Fruit fly (Drosophila melanogaster) whole organism, embryonic: ENCODE data around the gene Csk.

Experiments used
- CG10462 ChIP-seq: fragments of 200-800 bp; sonication (Bioruptor generic); optimal IDR thresholded peaks from 2 replicates; lab custom pipeline; 2016; ENCODE audit warnings: missing biosample characterization, missing genetic modification characterization
- CG10979 ChIP-seq: fragments of 200-800 bp; sonication (Bioruptor generic); optimal IDR thresholded peaks from 2 replicates; lab custom pipeline; 2018; ENCODE audit warnings: missing biosample characterization, mild to moderate bottlenecking, missing genetic modification characterization, moderate library complexity
- CG11247 ChIP-seq: fragments of 200-800 bp; sonication (Bioruptor generic); IDR thresholded peaks from 2 replicates; pipeline ENCODE4 v1.3.6; 2022; ENCODE audit warnings: missing biosample characterization, missing genetic modification characterization
- CG12219 ChIP-seq: fragments of 200-800 bp; sonication (Bioruptor generic); optimal IDR thresholded peaks from 3 replicates; lab custom pipeline; 2018; ENCODE audit warnings: missing biosample characterization, mild to moderate bottlenecking, missing genetic modification characterization
- CG13424 ChIP-seq: fragments of 200-800 bp; sonication (Bioruptor generic); optimal IDR thresholded peaks from 2 replicates; lab custom pipeline; 2019; ENCODE audit warnings: missing biosample characterization, mild to moderate bottlenecking, missing genetic modification characterization, moderate library complexity
- CG15601 ChIP-seq: fragments of 200-800 bp; sonication (Bioruptor generic); optimal IDR thresholded peaks from 3 replicates; lab custom pipeline; 2019; ENCODE audit warnings: missing biosample characterization, mild to moderate bottlenecking, missing genetic modification characterization, moderate library complexity
- CG16779 ChIP-seq: fragments of 200-800 bp; sonication (Bioruptor generic); IDR thresholded peaks from 2 replicates; pipeline ENCODE4 v1.3.6; 2022; ENCODE audit warnings: missing biosample characterization, missing genetic modification characterization
- CG17328 ChIP-seq: fragments of 200-800 bp; sonication (Bioruptor generic); IDR thresholded peaks from 2 replicates; pipeline ENCODE4 v1.3.6; 2022; ENCODE audit warnings: missing biosample characterization, missing genetic modification characterization
- CG17359 ChIP-seq: fragments of 200-800 bp; sonication (Bioruptor generic); optimal IDR thresholded peaks from 3 replicates; lab custom pipeline; 2018; ENCODE audit warnings: missing biosample characterization, mild to moderate bottlenecking, missing genetic modification characterization, moderate library complexity
- CG17361 ChIP-seq: fragments of 200-800 bp; sonication (Bioruptor generic); IDR thresholded peaks from 3 replicates; pipeline ENCODE4 v1.3.6; 2022; ENCODE audit warnings: missing biosample characterization, missing genetic modification characterization
- CG17912 ChIP-seq: fragments of 200-800 bp; sonication (Bioruptor generic); optimal IDR thresholded peaks from 2 replicates; lab custom pipeline; 2018; ENCODE audit warnings: missing biosample characterization, mild to moderate bottlenecking, missing genetic modification characterization
- CG1832 ChIP-seq: fragments of 200-800 bp; sonication (Bioruptor generic); optimal IDR thresholded peaks from 2 replicates; lab custom pipeline; 2017; ENCODE audit warnings: missing biosample characterization, mild to moderate bottlenecking, missing genetic modification characterization, inconsistent platforms
- CG18599 ChIP-seq: fragments of 200-800 bp; sonication (Bioruptor generic); optimal IDR thresholded peaks from 3 replicates; lab custom pipeline; 2017; ENCODE audit warnings: missing biosample characterization, missing genetic modification characterization, mild to moderate bottlenecking, moderate library complexity, missing genetic modification reagents
- CG2712 ChIP-seq: fragments of 200-800 bp; optimal IDR thresholded peaks from 3 replicates; lab custom pipeline; 2019; ENCODE audit warnings: missing biosample characterization, mild to moderate bottlenecking, missing genetic modification characterization, moderate library complexity
- CG2875 ChIP-seq: fragments of 200-800 bp; sonication (Bioruptor generic); optimal IDR thresholded peaks from 2 replicates; lab custom pipeline; 2017; ENCODE audit warnings: missing biosample characterization, mild to moderate bottlenecking, missing genetic modification characterization, missing genetic modification reagents
- CG4282 ChIP-seq: fragments of 200-800 bp; sonication (Bioruptor generic); optimal IDR thresholded peaks from 2 replicates; lab custom pipeline; 2016; ENCODE audit warnings: missing biosample characterization, missing genetic modification characterization
- CG4424 ChIP-seq: fragments of 200-800 bp; sonication (Bioruptor generic); optimal IDR thresholded peaks from 3 replicates; lab custom pipeline; 2016; ENCODE audit warnings: missing biosample characterization, missing genetic modification characterization
- CG6689 ChIP-seq: fragments of 200-800 bp; sonication (Bioruptor generic); IDR thresholded peaks from 2 replicates; pipeline ENCODE4 v1.3.6; 2022; ENCODE audit warnings: missing biosample characterization, missing genetic modification characterization
- CG7556 ChIP-seq: fragments of 200-800 bp; sonication (Bioruptor generic); optimal IDR thresholded peaks from 2 replicates; lab custom pipeline; 2017; ENCODE audit warnings: missing biosample characterization, mild to moderate bottlenecking, missing genetic modification characterization
- CG7839 ChIP-seq: fragments of 200-800 bp; sonication (Bioruptor generic); optimal IDR thresholded peaks from 3 replicates; lab custom pipeline; 2018; ENCODE audit warnings: missing biosample characterization, mild to moderate bottlenecking, missing genetic modification characterization, moderate library complexity
- HLH4C ChIP-seq: fragments of 200-800 bp; sonication (Bioruptor generic); IDR thresholded peaks from 3 replicates; pipeline ENCODE4 v1.3.6; 2022; ENCODE audit warnings: missing biosample characterization, missing genetic modification characterization; ENCODE audit not compliant: partially characterized antibody
- Hmr ChIP-seq: fragments of 200-800 bp; sonication (Bioruptor generic); optimal IDR thresholded peaks from 3 replicates; lab custom pipeline; 2017; ENCODE audit warnings: mild to moderate bottlenecking, missing biosample characterization, missing genetic modification reagents, missing genetic modification characterization
- Hr51 ChIP-seq, 2 experiments: fragments of 200-800 bp; sonication (Bioruptor generic); optimal IDR thresholded peaks; 2 replicates in 1 of 2; 3 replicates in 1 of 2; lab custom pipeline; 2016 to 2018; ENCODE audit warnings: missing biosample characterization in 2 of 2, missing genetic modification characterization in 2 of 2, mild to moderate bottlenecking in 1 of 2, moderate library complexity in 1 of 2
- Lim3 ChIP-seq: fragments of 200-800 bp; sonication (Bioruptor generic); IDR thresholded peaks from 2 replicates; pipeline ENCODE4 v1.3.6; 2022; ENCODE audit warnings: missing biosample characterization, missing genetic modification characterization
- Meics ChIP-seq: fragments of 200-800 bp; sonication (Bioruptor generic); optimal IDR thresholded peaks from 2 replicates; lab custom pipeline; 2017; ENCODE audit warnings: missing biosample characterization, mild to moderate bottlenecking, missing genetic modification characterization
- Oli ChIP-seq: fragments of 200-800 bp; sonication (Bioruptor generic); optimal IDR thresholded peaks from 2 replicates; lab custom pipeline; 2018; ENCODE audit warnings: missing biosample characterization, mild to moderate bottlenecking, missing genetic modification characterization, moderate library complexity
- Ssrp ChIP-seq: fragments of 200-800 bp; sonication (Bioruptor generic); optimal IDR thresholded peaks from 2 replicates; lab custom pipeline; 2018; ENCODE audit warnings: missing biosample characterization, mild to moderate bottlenecking, missing genetic modification characterization, moderate library complexity
- Trl ChIP-seq, 3 experiments: fragments of >200 bp in 2 of 3; fragments of 200-800 bp in 1 of 3; sonication (Bioruptor generic) in 1 of 3; optimal IDR thresholded peaks; 2 replicates in 1 of 3; 3 replicates in 2 of 3; lab custom pipeline; 2016 to 2017; ENCODE audit warnings: missing biosample characterization in 1 of 3, missing genetic modification characterization in 1 of 3
- YL-1 ChIP-seq: fragments of 200-800 bp; sonication (Bioruptor generic); optimal IDR thresholded peaks from 3 replicates; lab custom pipeline; 2017; ENCODE audit warnings: missing biosample characterization, mild to moderate bottlenecking, missing genetic modification characterization
- aop ChIP-seq: fragments of 200-800 bp; sonication (Bioruptor generic); IDR thresholded peaks from 2 replicates; pipeline ENCODE4 v1.3.6; 2022; ENCODE audit warnings: missing biosample characterization, missing genetic modification characterization
- bsh ChIP-seq, 2 experiments: fragments of 200-800 bp; sonication (Bioruptor generic); optimal IDR thresholded peaks; 2 replicates each; lab custom pipeline; 2017 to 2018; ENCODE audit warnings: mild to moderate bottlenecking in 2 of 2, missing biosample characterization in 2 of 2, missing genetic modification characterization in 2 of 2, moderate library complexity in 1 of 2
- chinmo ChIP-seq: fragments of 200-800 bp; sonication (Bioruptor generic); IDR thresholded peaks from 4 replicates; pipeline ENCODE4 v1.3.6; 2022; ENCODE audit warnings: missing biosample characterization, missing genetic modification characterization; ENCODE audit not compliant: partially characterized antibody
- en ChIP-seq: fragments of 200-800 bp; sonication (Bioruptor generic); optimal IDR thresholded peaks from 2 replicates; lab custom pipeline; 2016; ENCODE audit warnings: missing biosample characterization, missing genetic modification characterization
- exex ChIP-seq: fragments of 200-800 bp; sonication (Bioruptor generic); optimal IDR thresholded peaks from 4 replicates; lab custom pipeline; 2018; ENCODE audit warnings: missing biosample characterization, mild to moderate bottlenecking, missing genetic modification characterization, moderate library complexity
- gcm2 ChIP-seq: fragments of 200-800 bp; sonication (Bioruptor generic); optimal IDR thresholded peaks from 2 replicates; lab custom pipeline; 2016; ENCODE audit warnings: missing biosample characterization, missing genetic modification characterization
- gem ChIP-seq: fragments of 200-800 bp; sonication (Bioruptor generic); optimal IDR thresholded peaks from 2 replicates; lab custom pipeline; 2019; ENCODE audit warnings: missing biosample characterization, mild to moderate bottlenecking, missing genetic modification characterization, moderate library complexity
- ham ChIP-seq: fragments of 200-800 bp; sonication (Bioruptor generic); IDR thresholded peaks from 2 replicates; pipeline ENCODE4 v1.3.6; 2022; ENCODE audit warnings: missing biosample characterization, missing genetic modification characterization
- hkb ChIP-seq, 2 experiments: fragments of 200-800 bp in 1 of 2; fragments of >200 bp in 1 of 2; sonication (Bioruptor generic) in 1 of 2; IDR thresholded peaks in 1 of 2; optimal IDR thresholded peaks in 1 of 2; 2 replicates each; pipeline versions ENCODE4 v1.3.6 to Lab custom; 2017 to 2022; ENCODE audit warnings: missing biosample characterization in 1 of 2, missing genetic modification characterization in 1 of 2
- lmd ChIP-seq: fragments of 200-800 bp; sonication (Bioruptor generic); IDR thresholded peaks from 2 replicates; pipeline ENCODE4 v1.3.6; 2022; ENCODE audit warnings: missing biosample characterization, missing genetic modification characterization
- lov ChIP-seq, 2 experiments: fragments of 200-800 bp in 1 of 2; fragments of >200 bp in 1 of 2; sonication (Bioruptor generic) in 1 of 2; IDR thresholded peaks in 1 of 2; optimal IDR thresholded peaks in 1 of 2; 2 replicates in 1 of 2; 3 replicates in 1 of 2; pipeline versions ENCODE4 v1.3.6 to Lab custom; 2017 to 2022; ENCODE audit warnings: missing biosample characterization in 1 of 2, missing genetic modification characterization in 1 of 2
- mam ChIP-seq: fragments of 200-800 bp; sonication (Bioruptor generic); optimal IDR thresholded peaks from 3 replicates; lab custom pipeline; 2016; ENCODE audit warnings: missing biosample characterization, missing genetic modification characterization
- org-1 ChIP-seq: fragments of 200-800 bp; sonication (Bioruptor generic); optimal IDR thresholded peaks from 2 replicates; lab custom pipeline; 2017; ENCODE audit warnings: missing biosample characterization, missing genetic modification characterization
- pan ChIP-seq, 4 experiments: fragments of >200 bp in 3 of 4; fragments of 200-800 bp in 1 of 4; sonication (Bioruptor generic) in 1 of 4; optimal IDR thresholded peaks in 3 of 4; IDR thresholded peaks in 1 of 4; 2 replicates each; pipeline versions ENCODE4 v1.3.6 to Lab custom; 2017 to 2022; ENCODE audit warnings: missing biosample characterization in 2 of 4, missing genetic modification characterization in 2 of 4, mixed read lengths in 1 of 4
- sd ChIP-seq: fragments of 200-800 bp; sonication (Bioruptor generic); optimal IDR thresholded peaks from 3 replicates; lab custom pipeline; 2018; ENCODE audit warnings: missing biosample characterization, mild to moderate bottlenecking, missing genetic modification characterization, moderate library complexity
- sens-2 ChIP-seq: fragments of 200-800 bp; sonication (Bioruptor generic); IDR thresholded peaks from 2 replicates; pipeline ENCODE4 v1.3.6; 2022; ENCODE audit warnings: missing biosample characterization, missing genetic modification characterization
- sisA ChIP-seq: fragments of 200-800 bp; sonication (Bioruptor generic); IDR thresholded peaks from 2 replicates; pipeline ENCODE4 v1.3.6; 2022; ENCODE audit warnings: missing biosample characterization, missing genetic modification characterization
- sna ChIP-seq: fragments of 200-800 bp; sonication (Bioruptor generic); IDR thresholded peaks from 2 replicates; pipeline ENCODE4 v1.3.6; 2022; ENCODE audit warnings: missing biosample characterization, missing genetic modification characterization; ENCODE audit not compliant: partially characterized antibody

Gene Csk

dm6 chr3R:11663441-11663840, 12.9 kb upstream of the Csk start (continued):
- TF ChIP-seq sd (tag; lab: Kevin White, UChicago) = peak; percentile 66
- no peak for TF ChIP-seq hkb (optimal IDR thresholded peaks at IDR 0.05; lab: Kevin White, UChicago)
- TF ChIP-seq hkb (GFP tag; IDR thresholded peaks at IDR 0.05; lab: Robert Waterston, UW) = peak; percentile 38; the same call in 1 of the 2 replicates
- no peak for TF ChIP-seq CG10462 (GFP tag; lab: Kevin White, UChicago)
- peak; percentile 65 for TF ChIP-seq CG7839 (tag; lab: Kevin White, UChicago)
- TF ChIP-seq CG2875 (GFP tag; lab: Kevin White, UChicago) = peak; percentile 19
- peak; percentile 65 for TF ChIP-seq CG13424
- TF ChIP-seq gcm2 (GFP tag; lab: Kevin White, UChicago) = no peak
- peak; percentile 39 for TF ChIP-seq CG4424
- TF ChIP-seq CG15601 (tag; lab: Kevin White, UChicago) = peak; percentile 19
- peak; percentile 4 for TF ChIP-seq CG12219 (GFP tag; lab: Kevin White, UChicago)
- TF ChIP-seq CG2712 = peak; percentile 57
- TF ChIP-seq sisA (GFP tag; lab: Robert Waterston, UW) = peak; percentile 35; the same call in 1 of the 2 replicates
- peak; percentile 52 for TF ChIP-seq lmd (GFP tag; lab: Robert Waterston, UW)
- TF ChIP-seq CG1832 (GFP tag; lab: Kevin White, UChicago) = no peak
- TF ChIP-seq Hmr (GFP tag; lab: Kevin White, UChicago) = peak; percentile 36
- TF ChIP-seq CG17361 (GFP tag; lab: Robert Waterston, UW) = peak; percentile 64; the same call in 2 of the 3 replicates
- peak; percentile 35 for TF ChIP-seq Ssrp (tag; lab: Kevin White, UChicago)
- peak; percentile 70 for TF ChIP-seq Oli (tag; lab: Kevin White, UChicago)
- peak; percentile 25 for TF ChIP-seq org-1 (GFP tag; lab: Kevin White, UChicago)
- TF ChIP-seq gem (tag; lab: Kevin White, UChicago) = peak; percentile 79

dm6 chr3R:11662617-11663016, 12.1 kb upstream of the Csk start:
- TF ChIP-seq CG11247 (GFP tag; lab: Robert Waterston, UW) = no peak
- no peak for TF ChIP-seq mam (GFP tag; lab: Kevin White, UChicago)
- no peak for TF ChIP-seq Meics (GFP tag; lab: Kevin White, UChicago)
- TF ChIP-seq lov (optimal IDR thresholded peaks at IDR 0.05; lab: Kevin White, UChicago) = no peak
- TF ChIP-seq lov (GFP tag; IDR thresholded peaks at IDR 0.05; lab: Robert Waterston, UW) = no peak
- peak; percentile 34 for TF ChIP-seq CG17359 (tag; lab: Kevin White, UChicago)
- TF ChIP-seq bsh (GFP tag; optimal IDR thresholded peaks at IDR 0.05; lab: Kevin White, UChicago) = peak in 1 of 2 experiments; percentile 9
- no peak for TF ChIP-seq CG17912 (GFP tag; lab: Kevin White, UChicago)
- TF ChIP-seq HLH4C (GFP tag; lab: Robert Waterston, UW) = no peak
- no peak for TF ChIP-seq lmd (GFP tag; lab: Robert Waterston, UW)
- TF ChIP-seq chinmo (GFP tag; lab: Robert Waterston, UW) = no peak
- TF ChIP-seq aop = no peak
- TF ChIP-seq sens-2 = no peak
- peak; percentile 4 for TF ChIP-seq CG10979 (tag; lab: Kevin White, UChicago)
- no peak for TF ChIP-seq CG16779 (GFP tag; lab: Robert Waterston, UW)
- TF ChIP-seq ham (GFP tag; lab: Robert Waterston, UW) = no peak
- no peak for TF ChIP-seq CG7556
- 0 out of 2 replicates have a peak, but pooled peaks have one; percentile 13 for TF ChIP-seq CG6689
- TF ChIP-seq CG4282 (GFP tag; lab: Kevin White, UChicago) = no peak
- no peak for TF ChIP-seq Trl (optimal IDR thresholded peaks at IDR 0.05; lab: Kevin White, UChicago)
- TF ChIP-seq Trl (GFP tag; optimal IDR thresholded peaks at IDR 0.05; lab: Kevin White, UChicago) = no peak
- peak in 1 of 2 experiments; percentile 31 for TF ChIP-seq Hr51 (GFP tag; optimal IDR thresholded peaks at IDR 0.05; lab: Kevin White, UChicago)
- no peak for TF ChIP-seq YL-1 (GFP tag; lab: Kevin White, UChicago)
- TF ChIP-seq sna = no peak
- TF ChIP-seq CG18599 (GFP tag; lab: Kevin White, UChicago) = no peak
- no peak for TF ChIP-seq Lim3 (GFP tag; lab: Robert Waterston, UW)
- no peak for TF ChIP-seq CG17328
- TF ChIP-seq pan (optimal IDR thresholded peaks at IDR 0.05; lab: Kevin White, UChicago) = no peak
- TF ChIP-seq pan (GFP tag; optimal IDR thresholded peaks at IDR 0.05 in 1 of 2, IDR thresholded peaks at IDR 0.05 in 1 of 2) = peak in 1 of 2 experiments; percentile 14
- no peak for TF ChIP-seq en
- TF ChIP-seq exex (tag; lab: Kevin White, UChicago) = no peak
